Worm (Caenorhabditis elegans) whole organism, dauer: Measurements from ENCODE around the gene glt-5.
"Not testable (repeated sequence)": the region's sequence is repeated elsewhere in the genome, so short reads cannot be mapped to it uniquely, and the experiment has no call there.

Experiments
- unc-62 ChIP-seq: sonication (generic microtip); optimal IDR thresholded peaks from 2 replicates; lab custom pipeline; 2017; ENCODE audit warnings: missing biosample characterization, missing genetic modification reagents, missing genetic modification characterization

glt-5 gene

ce11 chrII:9725056-9725455 lies 16.4 kb upstream of the glt-5 start:
- TF ChIP-seq unc-62 (GFP tag; lab: Kevin White, UChicago) = no peak

ce11 chrII:9724464-9724863 lies 15.8 kb upstream of the glt-5 start, which contains the start of gene cutl-2:
Gene cutl-2 (minus strand): TSS chrII:9724673.
- TF ChIP-seq unc-62 (GFP tag; lab: Kevin White, UChicago) = no peak

- not testable (repeated sequence) for TF ChIP-seq unc-62 (GFP tag; lab: Kevin White, UChicago)
Measured at ce11 chrII:9718631-9719252, 10.1 kb upstream of the glt-5 start, which contains the start of gene Y53C12A.11. Gene Y53C12A.11 (minus strand): TSS chrII:9718698.

ce11 chrII:9717904-9718303 lies 9.2 kb upstream of the glt-5 start, which contains the start of gene Y53C12A.6:
Gene Y53C12A.6 (minus strand): TSS chrII:9718004.
- TF ChIP-seq unc-62 (GFP tag; lab: Kevin White, UChicago) = no peak

- no peak for TF ChIP-seq unc-62 (GFP tag; lab: Kevin White, UChicago)
Measured at ce11 chrII:9716417-9717039, 7.8 kb upstream of the glt-5 start, which contains the start of gene wee-1.3. Gene wee-1.3 (minus strand): TSS chrII:9716467.

- TF ChIP-seq unc-62 (GFP tag; lab: Kevin White, UChicago) = no peak
Measured at ce11 chrII:9713083-9713482, 4.4 kb upstream of the glt-5 start.

- no peak for TF ChIP-seq unc-62 (GFP tag; lab: Kevin White, UChicago)
Measured at ce11 chrII:9706207-9706606, 2.5 kb downstream of the glt-5 start, which contains the start of gene Y53C12A.3. Gene Y53C12A.3 (minus strand): TSS chrII:9706240.

- TF ChIP-seq unc-62 (GFP tag; lab: Kevin White, UChicago) = no peak
Measured at ce11 chrII:9704746-9705145, 3.9 kb downstream of the glt-5 start, which contains the start of gene Y53C12A.10. Gene Y53C12A.10 (minus strand): TSS chrII:9704846.

- TF ChIP-seq unc-62 (GFP tag; lab: Kevin White, UChicago) = no peak
Measured at ce11 chrII:9703601-9704000, 5.1 kb downstream of the glt-5 start, which contains the start of gene mop-25.2. Gene mop-25.2 (minus strand): TSS chrII:9703701.

ce11 chrII:9700363-9700762 lies 8.3 kb downstream of the glt-5 start, which contains the start of the genes Y53C12A.8 and Y53C12A.7:
Gene Y53C12A.8 (minus strand): TSS chrII:9700463.
Gene Y53C12A.7 (plus strand): TSS chrII:9700543.
- no peak for TF ChIP-seq unc-62 (GFP tag; lab: Kevin White, UChicago)

- TF ChIP-seq unc-62 (GFP tag; lab: Kevin White, UChicago) = no peak
Measured at ce11 chrII:9695942-9696341, 12.7 kb downstream of the glt-5 start.

ce11 chrII:9691839-9692238 lies 16.8 kb downstream of the glt-5 start, which contains the start of gene nlp-11:
Gene nlp-11 (minus strand): TSS chrII:9691939.
- TF ChIP-seq unc-62 (GFP tag; lab: Kevin White, UChicago) = no peak

ce11 chrII:9690067-9690632 lies 18.5 kb downstream of the glt-5 start:
- TF ChIP-seq unc-62 (GFP tag; lab: Kevin White, UChicago) = no peak

ce11 chrII:9686663-9687193 lies 22.0 kb downstream of the glt-5 start, which contains the start of gene ZK1320.9:
Gene ZK1320.9 (minus strand): TSS chrII:9686713.
- no peak for TF ChIP-seq unc-62 (GFP tag; lab: Kevin White, UChicago)

ce11 chrII:9684175-9684574 lies 24.5 kb downstream of the glt-5 start:
- TF ChIP-seq unc-62 (GFP tag; lab: Kevin White, UChicago) = no peak

ce11 chrII:9682044-9682443 lies 26.6 kb downstream of the glt-5 start:
- TF ChIP-seq unc-62 (GFP tag; lab: Kevin White, UChicago) = no peak
